Worm (Caenorhabditis elegans) whole organism, midembryonic: Measurements from ENCODE around the gene ckb-4.

Experiments
- ztf-23 ChIP-seq: fragments of 200-800 bp; sonication (Bioruptor generic); IDR thresholded peaks from 2 replicates; pipeline ENCODE4 v1.3.6; 2022; ENCODE audit warnings: missing genetic modification reagents, missing genetic modification characterization, missing compliant biosample characterization
- ztf-29 ChIP-seq: fragments of 200-800 bp; sonication (Bioruptor generic); IDR thresholded peaks from 2 replicates; pipeline ENCODE4 v1.3.6; 2022; ENCODE audit warnings: missing genetic modification reagents, missing genetic modification characterization, missing compliant biosample characterization

DNA sequence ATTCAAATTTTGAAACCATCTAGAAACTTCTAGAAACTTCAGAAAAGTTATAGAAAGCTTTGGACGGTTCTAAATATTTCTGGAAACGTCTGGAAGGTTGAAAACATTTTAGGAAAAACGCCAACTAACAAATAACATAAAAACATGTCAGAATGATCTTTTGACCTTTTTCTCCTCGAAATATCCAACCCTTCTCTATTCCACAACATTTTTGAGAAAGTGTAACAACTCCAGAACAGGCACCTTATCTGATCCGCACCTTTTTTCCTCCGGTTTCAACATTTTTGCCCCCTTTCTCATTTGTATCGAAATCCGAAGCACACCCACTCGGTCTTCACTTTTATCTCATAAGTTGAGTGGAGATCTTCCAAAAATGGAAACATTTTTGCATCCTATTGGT is 1.1 kb upstream of the ckb-4 start, which contains the start of gene F22F7.3:
- TF ChIP-seq ztf-29 (GFP tag; lab: Robert Waterston, UW) (no peak), ztf-23 (GFP tag; lab: Robert Waterston, UW) (no peak)
